Worm (Caenorhabditis elegans) whole organism, mixed stage, embryonic: ENCODE results near the gene nud-1.

ENCODE experiments used
- elt-3 ChIP-seq: fragments of 150-350 bp; optimal IDR thresholded peaks from 2 replicates; lab custom pipeline; 2014; ENCODE audit warnings: missing biosample characterization, missing genetic modification characterization
- lsy-2 ChIP-seq: fragments of 150-350 bp; optimal IDR thresholded peaks from 2 replicates; lab custom pipeline; 2014; ENCODE audit warnings: missing biosample characterization, missing genetic modification characterization
- pha-4 ChIP-seq: fragments of 150-350 bp; optimal IDR thresholded peaks from 2 replicates; lab custom pipeline; 2018; ENCODE audit warnings: missing biosample characterization, missing genetic modification reagents, missing genetic modification characterization
- snpc-4 ChIP-seq: fragments of 150-350 bp; optimal IDR thresholded peaks from 2 replicates; lab custom pipeline; 2014; ENCODE audit warnings: missing biosample characterization, missing genetic modification characterization
- unc-62 ChIP-seq: fragments of 150-350 bp; optimal IDR thresholded peaks from 2 replicates; lab custom pipeline; 2014; ENCODE audit warnings: missing biosample characterization, missing genetic modification reagents, missing genetic modification characterization

DNA sequence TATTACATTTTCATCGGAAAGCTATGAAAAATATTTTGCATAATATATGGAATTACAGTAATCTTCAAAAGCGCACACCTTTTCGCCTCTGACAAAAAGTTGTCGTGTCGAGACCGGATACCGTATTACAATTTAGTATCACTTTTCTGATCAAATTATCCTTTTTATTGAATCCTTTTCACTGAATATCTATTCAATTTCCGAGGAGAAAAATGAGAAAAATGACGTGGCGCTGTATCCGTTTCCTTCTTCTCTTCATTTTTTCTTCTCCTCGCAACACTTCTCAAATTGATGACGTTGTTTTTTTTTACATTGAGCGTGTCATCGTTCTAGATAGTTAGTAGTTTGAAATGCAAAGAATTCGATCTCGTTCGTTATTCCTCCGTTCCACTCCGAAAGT is 9.6 kb downstream of the nud-1 start:
- TF ChIP-seq snpc-4 (tag; lab: Kevin White, UChicago): no peak
- TF ChIP-seq elt-3: no peak
- TF ChIP-seq lsy-2 (tag; lab: Kevin White, UChicago): no peak
- TF ChIP-seq unc-62 (GFP tag; lab: Kevin White, UChicago): no peak
- no peak for TF ChIP-seq pha-4 (tag; lab: Kevin White, UChicago)
